Worm (Caenorhabditis elegans) whole organism, late embryonic: ENCODE data around the gene far-4.

Experiments
- C08G9.2 ChIP-seq: sonication (generic microtip); optimal IDR thresholded peaks from 2 replicates; lab custom pipeline; 2016; ENCODE audit warnings: mild to moderate bottlenecking, missing genetic modification characterization, moderate library complexity, missing compliant biosample characterization
- C38D4.7 ChIP-seq: fragments of 200-800 bp; sonication (Bioruptor generic); optimal IDR thresholded peaks from 2 replicates; lab custom pipeline; 2018; ENCODE audit warnings: mild to moderate bottlenecking, missing genetic modification characterization, moderate library complexity, missing compliant biosample characterization
- F13H6.1 ChIP-seq: sonication (generic microtip); optimal IDR thresholded peaks from 2 replicates; lab custom pipeline; 2016; ENCODE audit warnings: missing genetic modification characterization, missing compliant biosample characterization
- ama-1 ChIP-seq: fragments of 150-350 bp; optimal IDR thresholded peaks from 2 replicates; lab custom pipeline; 2014
- ceh-14 ChIP-seq: sonication (generic microtip); optimal IDR thresholded peaks from 2 replicates; lab custom pipeline; 2016; ENCODE audit warnings: missing genotype, missing genetic modification characterization, missing compliant biosample characterization
- ceh-19 ChIP-seq: fragments of 200-800 bp; sonication (Bioruptor generic); optimal IDR thresholded peaks from 2 replicates; lab custom pipeline; 2018; ENCODE audit warnings: mild to moderate bottlenecking, missing genetic modification characterization, missing compliant biosample characterization
- ceh-22 ChIP-seq: sonication (generic microtip); optimal IDR thresholded peaks from 2 replicates; lab custom pipeline; 2017; ENCODE audit warnings: missing biosample characterization, missing genetic modification characterization
- ceh-30 ChIP-seq: fragments of 150-350 bp; optimal IDR thresholded peaks from 2 replicates; lab custom pipeline; 2014; ENCODE audit warnings: missing biosample characterization, missing genetic modification characterization
- ceh-31 ChIP-seq: sonication (generic microtip); optimal IDR thresholded peaks from 2 replicates; lab custom pipeline; 2016; ENCODE audit warnings: missing genetic modification characterization, missing compliant biosample characterization
- ceh-34 ChIP-seq: sonication (generic microtip); optimal IDR thresholded peaks from 2 replicates; lab custom pipeline; 2016; ENCODE audit warnings: mild to moderate bottlenecking, missing genetic modification characterization, missing compliant biosample characterization
- ceh-45 ChIP-seq: fragments of 200-800 bp; sonication (Bioruptor generic); IDR thresholded peaks from 2 replicates; pipeline ENCODE4 v1.3.6; 2022; ENCODE audit warnings: missing genetic modification reagents, missing genetic modification characterization, missing compliant biosample characterization
- ceh-6 ChIP-seq: fragments of 200-800 bp; sonication (Bioruptor generic); optimal IDR thresholded peaks from 2 replicates; lab custom pipeline; 2018; ENCODE audit warnings: mild to moderate bottlenecking, missing genetic modification characterization, missing compliant biosample characterization
- dmd-4 ChIP-seq: sonication (generic microtip); optimal IDR thresholded peaks from 2 replicates; lab custom pipeline; 2016; ENCODE audit warnings: borderline replicate concordance, missing genetic modification characterization, missing compliant biosample characterization
- dve-1 ChIP-seq: sonication (generic microtip); optimal IDR thresholded peaks from 2 replicates; lab custom pipeline; 2017; ENCODE audit warnings: antibody characterized with exemption, mild to moderate bottlenecking, missing genetic modification characterization, missing compliant biosample characterization
- elt-2 ChIP-seq: sonication (generic microtip); optimal IDR thresholded peaks from 2 replicates; lab custom pipeline; 2016; ENCODE audit warnings: missing genetic modification reagents, missing genetic modification characterization, missing compliant biosample characterization
- elt-4 ChIP-seq: sonication (generic microtip); optimal IDR thresholded peaks from 2 replicates; lab custom pipeline; 2016; ENCODE audit warnings: missing genetic modification characterization, missing compliant biosample characterization
- hlh-15 ChIP-seq: sonication (generic microtip); optimal IDR thresholded peaks from 2 replicates; lab custom pipeline; 2016; ENCODE audit warnings: missing genetic modification characterization, missing compliant biosample characterization
- hlh-30 ChIP-seq: sonication (generic microtip); optimal IDR thresholded peaks from 2 replicates; lab custom pipeline; 2017; ENCODE audit warnings: antibody characterized with exemption, missing genetic modification characterization, missing compliant biosample characterization; ENCODE audit not compliant: insufficient read depth
- hlh-8 ChIP-seq: sonication (generic microtip); optimal IDR thresholded peaks from 2 replicates; lab custom pipeline; 2016; ENCODE audit warnings: missing genotype, missing genetic modification characterization, missing compliant biosample characterization
- lim-6 ChIP-seq: sonication (generic microtip); optimal IDR thresholded peaks from 2 replicates; lab custom pipeline; 2016; ENCODE audit warnings: missing genetic modification characterization, missing compliant biosample characterization
- lin-11 ChIP-seq: fragments of 200-800 bp; sonication (Bioruptor generic); optimal IDR thresholded peaks from 2 replicates; lab custom pipeline; 2018; ENCODE audit warnings: mild to moderate bottlenecking, missing genetic modification characterization, missing compliant biosample characterization
- mec-3 ChIP-seq: sonication (generic microtip); optimal IDR thresholded peaks from 2 replicates; lab custom pipeline; 2016; ENCODE audit warnings: borderline replicate concordance, missing genetic modification characterization, missing compliant biosample characterization
- nfya-1 ChIP-seq: sonication (generic microtip); optimal IDR thresholded peaks from 2 replicates; lab custom pipeline; 2017; ENCODE audit warnings: missing genetic modification characterization, mild to moderate bottlenecking, missing compliant biosample characterization, antibody characterized with exemption, moderate library complexity
- nhr-232 ChIP-seq: sonication (generic microtip); optimal IDR thresholded peaks from 2 replicates; lab custom pipeline; 2016; ENCODE audit warnings: missing genetic modification characterization, missing compliant biosample characterization
- pag-3 ChIP-seq: sonication (generic microtip); optimal IDR thresholded peaks from 2 replicates; lab custom pipeline; 2016; ENCODE audit warnings: missing compliant biosample characterization, missing genetic modification characterization, borderline replicate concordance
- pat-9 ChIP-seq: fragments of 200-800 bp; sonication (Bioruptor generic); optimal IDR thresholded peaks from 2 replicates; lab custom pipeline; 2018; ENCODE audit warnings: mild to moderate bottlenecking, missing genetic modification characterization, moderate library complexity, missing compliant biosample characterization
- pha-2 ChIP-seq: sonication (generic microtip); optimal IDR thresholded peaks from 2 replicates; lab custom pipeline; 2017; ENCODE audit warnings: mild to moderate bottlenecking, missing genetic modification characterization, missing compliant biosample characterization
- pros-1 ChIP-seq: fragments of 150-350 bp; optimal IDR thresholded peaks from 2 replicates; lab custom pipeline; 2014; ENCODE audit warnings: missing biosample characterization, missing genetic modification reagents, missing genetic modification characterization
- sdc-2 ChIP-seq: sonication (generic microtip); optimal IDR thresholded peaks from 2 replicates; lab custom pipeline; 2016; ENCODE audit warnings: missing genotype, missing genetic modification characterization, missing compliant biosample characterization
- sox-4 ChIP-seq: sonication (generic microtip); optimal IDR thresholded peaks from 2 replicates; lab custom pipeline; 2017; ENCODE audit warnings: mild to moderate bottlenecking, missing genetic modification characterization, inconsistent platforms, missing compliant biosample characterization
- syd-9 ChIP-seq: sonication (generic microtip); optimal IDR thresholded peaks from 2 replicates; lab custom pipeline; 2016; ENCODE audit warnings: mild to moderate bottlenecking, missing genetic modification characterization, moderate library complexity, missing compliant biosample characterization
- tbx-7 ChIP-seq: sonication (generic microtip); optimal IDR thresholded peaks from 2 replicates; lab custom pipeline; 2016; ENCODE audit warnings: missing genotype, missing genetic modification characterization, missing compliant biosample characterization
- ttx-3 ChIP-seq: sonication (generic microtip); optimal IDR thresholded peaks from 2 replicates; lab custom pipeline; 2016; ENCODE audit warnings: missing genetic modification reagents, missing genetic modification characterization, missing compliant biosample characterization
- unc-42 ChIP-seq: sonication (generic microtip); optimal IDR thresholded peaks from 2 replicates; lab custom pipeline; 2016; ENCODE audit warnings: missing genotype, missing genetic modification characterization, missing compliant biosample characterization
- unc-86 ChIP-seq: sonication (generic microtip); optimal IDR thresholded peaks from 2 replicates; lab custom pipeline; 2016; ENCODE audit warnings: missing genetic modification characterization, missing compliant biosample characterization
- ztf-16 ChIP-seq: sonication (generic microtip); optimal IDR thresholded peaks from 2 replicates; lab custom pipeline; 2017; ENCODE audit warnings: missing genetic modification characterization, missing compliant biosample characterization

far-4 gene

DNA sequence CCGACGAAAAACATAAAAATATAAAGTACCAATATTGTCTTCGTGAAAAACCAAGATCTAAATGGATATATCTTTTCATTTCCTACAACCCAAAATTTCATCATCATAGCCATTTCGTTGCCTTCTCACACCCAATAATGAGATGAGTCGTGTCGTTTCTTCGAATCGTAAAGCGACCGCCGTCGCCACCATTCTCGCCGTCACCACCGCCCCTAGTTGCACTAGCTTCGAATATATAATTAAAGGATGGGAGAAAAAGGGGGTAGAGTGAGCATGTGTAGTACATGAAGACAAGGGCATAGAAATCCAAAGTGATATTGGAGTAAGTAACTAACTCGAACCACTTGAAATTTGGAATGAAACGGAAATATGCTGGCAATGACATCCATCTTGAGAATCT lies 22.8 kb upstream of the far-4 start:
- TF ChIP-seq pros-1 (tag; lab: Kevin White, UChicago) (no peak), unc-42 (tag; lab: Kevin White, UChicago) (peak; percentile 70), ceh-14 (tag; lab: Kevin White, UChicago) (peak; percentile 8), ttx-3 (tag; lab: Kevin White, UChicago) (no peak), ztf-16 (tag; lab: Kevin White, UChicago) (no peak), ceh-31 (tag; lab: Kevin White, UChicago) (peak; percentile 35), ceh-19 (no peak), nfya-1 (no peak), elt-4 (tag; lab: Kevin White, UChicago) (no peak), F13H6.1 (tag; lab: Kevin White, UChicago) (no peak)

- TF ChIP-seq mec-3 (tag; lab: Kevin White, UChicago) (no peak), sdc-2 (no peak), nhr-232 (tag; lab: Kevin White, UChicago) (no peak), ama-1 (no peak), pros-1 (tag; lab: Kevin White, UChicago) (no peak), elt-2 (tag; lab: Kevin White, UChicago) (no peak), sox-4 (tag; lab: Kevin White, UChicago) (no peak), ceh-22 (no peak), C08G9.2 (no peak), pag-3 (tag; lab: Kevin White, UChicago) (no peak), ceh-30 (tag; lab: Kevin White, UChicago) (no peak), tbx-7 (tag; lab: Kevin White, UChicago) (no peak), ztf-16 (tag; lab: Kevin White, UChicago) (no peak), syd-9 (tag; lab: Kevin White, UChicago) (no peak)
Measured at ce11 chrV:13021540-13021939, 22.1 kb upstream of the far-4 start.

ce11 chrV:13020638-13021037 lies 21.2 kb upstream of the far-4 start:
- no peak for TF ChIP-seq hlh-30 (tag; lab: Kevin White, UChicago)
- peak; percentile 35 for TF ChIP-seq ceh-31 (tag; lab: Kevin White, UChicago)
- no peak for TF ChIP-seq hlh-8 (tag; lab: Kevin White, UChicago)
- TF ChIP-seq dve-1 (tag; lab: Kevin White, UChicago): no peak

- TF ChIP-seq ceh-34 (tag; lab: Kevin White, UChicago): no peak
- TF ChIP-seq unc-86 (tag; lab: Kevin White, UChicago): no peak
- no peak for TF ChIP-seq ceh-6 (GFP tag; lab: Kevin White, UChicago)
- no peak for TF ChIP-seq hlh-8 (tag; lab: Kevin White, UChicago)
- TF ChIP-seq ceh-45 (GFP tag; lab: Robert Waterston, UW): no peak
Measured at ce11 chrV:13020014-13020413, 20.6 kb upstream of the far-4 start.

- TF ChIP-seq dmd-4 (no peak), lin-11 (tag; lab: Kevin White, UChicago) (no peak), C38D4.7 (GFP tag; lab: Kevin White, UChicago) (no peak), ceh-45 (GFP tag; lab: Robert Waterston, UW) (no peak), hlh-15 (tag; lab: Kevin White, UChicago) (no peak), sdc-2 (no peak), pat-9 (tag; lab: Kevin White, UChicago) (no peak), elt-4 (tag; lab: Kevin White, UChicago) (no peak), C08G9.2 (no peak), lim-6 (no peak), hlh-30 (tag; lab: Kevin White, UChicago) (no peak), pros-1 (tag; lab: Kevin White, UChicago) (no peak), pha-2 (tag; lab: Kevin White, UChicago) (no peak), tbx-7 (tag; lab: Kevin White, UChicago) (no peak)
Measured at ce11 chrV:13018761-13019160, 19.3 kb upstream of the far-4 start, which contains the start of gene fmi-1. Gene fmi-1, plus strand, starts transcription at chrV:13019061.
